Worm (Caenorhabditis elegans) whole organism, L3 larva: ENCODE data around the gene R07E4.3.

Experiments
- R02D3.7 ChIP-seq: fragments of 150-350 bp; optimal IDR thresholded peaks from 2 replicates; lab custom pipeline; 2014; ENCODE audit warnings: missing biosample characterization, missing genetic modification characterization
- ZK546.5 ChIP-seq: sonication (generic microtip); optimal IDR thresholded peaks from 2 replicates; lab custom pipeline; 2017; ENCODE audit warnings: missing biosample characterization, missing genetic modification characterization
- aly-2 ChIP-seq: fragments of 150-350 bp; optimal IDR thresholded peaks from 2 replicates; lab custom pipeline; 2014; ENCODE audit warnings: missing biosample characterization, missing genetic modification characterization
- ama-1 ChIP-seq: fragments of 150-350 bp; optimal IDR thresholded peaks from 2 replicates; lab custom pipeline; 2018
- ceh-16 ChIP-seq: sonication (generic microtip); optimal IDR thresholded peaks from 2 replicates; lab custom pipeline; 2017; ENCODE audit warnings: missing biosample characterization, missing genetic modification characterization
- ceh-28 ChIP-seq: fragments of 150-350 bp; optimal IDR thresholded peaks from 2 replicates; lab custom pipeline; 2014; ENCODE audit warnings: missing biosample characterization, missing genetic modification reagents, missing genetic modification characterization
- ceh-82 ChIP-seq: fragments of 150-350 bp; optimal IDR thresholded peaks from 2 replicates; lab custom pipeline; 2014; ENCODE audit warnings: missing biosample characterization, missing genetic modification characterization
- egl-27 ChIP-seq: sonication (generic microtip); optimal IDR thresholded peaks from 4 replicates; lab custom pipeline; 2017; ENCODE audit warnings: missing biosample characterization, missing genetic modification reagents, missing genetic modification characterization
- egl-5 ChIP-seq: fragments of 150-350 bp; optimal IDR thresholded peaks from 2 replicates; lab custom pipeline; 2017; ENCODE audit warnings: missing biosample characterization, missing genetic modification reagents, missing genetic modification characterization, inconsistent platforms
- elt-1 ChIP-seq: fragments of 150-350 bp; optimal IDR thresholded peaks from 2 replicates; lab custom pipeline; 2014; ENCODE audit warnings: missing biosample characterization, missing genetic modification characterization
- elt-2 ChIP-seq: sonication (generic microtip); optimal IDR thresholded peaks from 2 replicates; lab custom pipeline; 2016; ENCODE audit warnings: missing genetic modification reagents, mild to moderate bottlenecking, missing genetic modification characterization, missing compliant biosample characterization
- eor-1 ChIP-seq, 2 experiments: fragments of 150-350 bp; optimal IDR thresholded peaks; 2 replicates each; lab custom pipeline; 2014 to 2018; ENCODE audit warnings: missing biosample characterization in 2 of 2, missing genetic modification characterization in 2 of 2
- fkh-10 ChIP-seq: sonication (generic microtip); optimal IDR thresholded peaks from 2 replicates; lab custom pipeline; 2017; ENCODE audit warnings: missing biosample characterization, missing genetic modification reagents, missing genetic modification characterization
- fkh-2 ChIP-seq: fragments of 150-350 bp; optimal IDR thresholded peaks from 2 replicates; lab custom pipeline; 2014; ENCODE audit warnings: missing biosample characterization, missing genetic modification reagents, missing genetic modification characterization
- hmg-11 ChIP-seq: sonication (generic microtip); optimal IDR thresholded peaks from 2 replicates; lab custom pipeline; 2016; ENCODE audit warnings: missing genetic modification characterization, missing compliant biosample characterization
- lin-15B ChIP-seq: fragments of 150-350 bp; optimal IDR thresholded peaks from 2 replicates; lab custom pipeline; 2014; ENCODE audit warnings: missing biosample characterization, missing genetic modification characterization
- lin-39 ChIP-seq: fragments of 150-350 bp; optimal IDR thresholded peaks from 2 replicates; lab custom pipeline; 2018; ENCODE audit warnings: missing biosample characterization, missing genetic modification reagents, missing genetic modification characterization
- lsy-12 ChIP-seq: sonication (generic microtip); optimal IDR thresholded peaks from 2 replicates; lab custom pipeline; 2016; ENCODE audit warnings: mild to moderate bottlenecking, missing genetic modification characterization, missing compliant biosample characterization
- mdl-1 ChIP-seq: fragments of 150-350 bp; optimal IDR thresholded peaks from 2 replicates; lab custom pipeline; 2014; ENCODE audit warnings: missing biosample characterization, missing genetic modification characterization
- mml-1 ChIP-seq: fragments of 150-350 bp; sonication (generic microtip); optimal IDR thresholded peaks from 3 replicates; lab custom pipeline; 2014; ENCODE audit warnings: missing biosample characterization, missing genetic modification characterization
- nhr-11 ChIP-seq: fragments of 150-350 bp; optimal IDR thresholded peaks from 2 replicates; lab custom pipeline; 2014; ENCODE audit warnings: missing biosample characterization, missing genetic modification characterization
- nhr-12 ChIP-seq: fragments of 150-350 bp; optimal IDR thresholded peaks from 2 replicates; lab custom pipeline; 2014; ENCODE audit warnings: missing biosample characterization, missing genetic modification characterization
- nhr-28 ChIP-seq: fragments of 150-350 bp; optimal IDR thresholded peaks from 2 replicates; lab custom pipeline; 2014; ENCODE audit warnings: missing biosample characterization, missing genetic modification characterization
- nhr-43 ChIP-seq: sonication (generic microtip); optimal IDR thresholded peaks from 2 replicates; lab custom pipeline; 2016; ENCODE audit warnings: mild to moderate bottlenecking, missing genetic modification characterization, missing compliant biosample characterization; ENCODE audit not compliant: poor library complexity, severe bottlenecking
- nhr-67 ChIP-seq: fragments of 150-350 bp; optimal IDR thresholded peaks from 2 replicates; lab custom pipeline; 2014; ENCODE audit warnings: missing biosample characterization, missing genetic modification characterization
- nhr-77 ChIP-seq: fragments of 150-350 bp; optimal IDR thresholded peaks from 2 replicates; lab custom pipeline; 2014; ENCODE audit warnings: missing biosample characterization, missing genetic modification characterization
- pqm-1 ChIP-seq: fragments of 150-350 bp; optimal IDR thresholded peaks from 2 replicates; lab custom pipeline; 2017; ENCODE audit warnings: missing biosample characterization, missing genetic modification characterization, inconsistent platforms
- sea-2 ChIP-seq: fragments of 150-350 bp; sonication (generic microtip); optimal IDR thresholded peaks from 4 replicates; lab custom pipeline; 2014; ENCODE audit warnings: missing biosample characterization, missing genetic modification reagents, missing genetic modification characterization
- skn-1 ChIP-seq: fragments of 150-350 bp; optimal IDR thresholded peaks from 2 replicates; lab custom pipeline; 2014; ENCODE audit warnings: missing biosample characterization, missing genetic modification characterization
- snpc-4 ChIP-seq: fragments of 150-350 bp; optimal IDR thresholded peaks from 2 replicates; lab custom pipeline; 2014; ENCODE audit warnings: missing biosample characterization, missing genetic modification characterization
- tbx-2 ChIP-seq: sonication (generic microtip); optimal IDR thresholded peaks from 2 replicates; lab custom pipeline; 2016; ENCODE audit warnings: mild to moderate bottlenecking, missing genetic modification characterization, missing compliant biosample characterization
- unc-62 ChIP-seq: fragments of 150-350 bp; sonication (generic microtip); optimal IDR thresholded peaks from 4 replicates; lab custom pipeline; 2014; ENCODE audit warnings: missing biosample characterization, missing genetic modification reagents, missing genetic modification characterization
- zag-1 ChIP-seq: fragments of 150-350 bp; optimal IDR thresholded peaks from 2 replicates; lab custom pipeline; 2014; ENCODE audit warnings: missing biosample characterization, missing genetic modification characterization

Gene R07E4.3

DNA sequence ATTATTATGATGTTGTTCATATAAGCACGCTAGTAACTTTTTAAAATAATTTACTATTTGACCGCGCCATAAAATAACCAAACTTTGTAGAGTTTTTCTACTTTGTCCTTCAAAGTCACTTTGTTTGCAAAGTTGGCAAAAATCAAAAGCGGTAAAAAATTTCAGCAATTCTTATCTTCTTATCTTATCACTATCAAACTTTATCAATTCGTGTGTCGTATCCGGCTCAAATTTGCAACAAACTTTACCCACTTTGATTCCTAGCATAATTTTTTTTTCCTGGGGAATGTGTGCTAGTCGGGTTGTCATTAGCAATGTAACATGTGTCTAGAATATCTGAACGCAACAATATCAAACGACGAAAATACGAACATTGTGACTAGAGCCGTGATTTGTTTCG, 32.5 kb downstream of the R07E4.3 start:
- TF ChIP-seq ceh-28 (tag; lab: Kevin White, UChicago) (no peak), pqm-1 (tag; lab: Kevin White, UChicago) (peak; percentile 3), elt-2 (tag; lab: Kevin White, UChicago) (peak; percentile 69)

- no peak for TF ChIP-seq elt-2 (tag; lab: Kevin White, UChicago)
- no peak for TF ChIP-seq mdl-1 (tag; lab: Kevin White, UChicago)
- TF ChIP-seq nhr-11 (tag; lab: Kevin White, UChicago), result no peak
- TF ChIP-seq egl-27 (tag; lab: Kevin White, UChicago), result no peak
- TF ChIP-seq eor-1 (tag; optimal IDR thresholded peaks at IDR 0.05; lab: Kevin White, UChicago), result no peak
- no peak for TF ChIP-seq nhr-77 (tag; lab: Kevin White, UChicago)
- TF ChIP-seq egl-5 (tag; lab: Kevin White, UChicago), result no peak
- TF ChIP-seq nhr-67 (tag; lab: Kevin White, UChicago), result no peak
- TF ChIP-seq ZK546.5 (tag; lab: Kevin White, UChicago), result no peak
- no peak for TF ChIP-seq ceh-16 (tag; lab: Kevin White, UChicago)
- TF ChIP-seq hmg-11 (tag; lab: Kevin White, UChicago), result no peak
- no peak for TF ChIP-seq elt-1 (tag; lab: Kevin White, UChicago)
- TF ChIP-seq nhr-28, result no peak
- TF ChIP-seq skn-1 (tag; lab: Kevin White, UChicago), result no peak
- TF ChIP-seq ceh-82 (tag; lab: Kevin White, UChicago), result no peak
- no peak for TF ChIP-seq sea-2 (GFP tag; lab: Kevin White, UChicago)
- TF ChIP-seq mml-1 (tag; lab: Kevin White, UChicago), result no peak
- no peak for TF ChIP-seq lin-39
- TF ChIP-seq ama-1 (lab: Kevin White, UChicago), result no peak
- TF ChIP-seq aly-2 (tag; lab: Kevin White, UChicago), result no peak
- TF ChIP-seq, all 47 proteins: peak for 0
Observed at ce11 chrX:5987910-5988309, 34.7 kb downstream of the R07E4.3 start.

DNA sequence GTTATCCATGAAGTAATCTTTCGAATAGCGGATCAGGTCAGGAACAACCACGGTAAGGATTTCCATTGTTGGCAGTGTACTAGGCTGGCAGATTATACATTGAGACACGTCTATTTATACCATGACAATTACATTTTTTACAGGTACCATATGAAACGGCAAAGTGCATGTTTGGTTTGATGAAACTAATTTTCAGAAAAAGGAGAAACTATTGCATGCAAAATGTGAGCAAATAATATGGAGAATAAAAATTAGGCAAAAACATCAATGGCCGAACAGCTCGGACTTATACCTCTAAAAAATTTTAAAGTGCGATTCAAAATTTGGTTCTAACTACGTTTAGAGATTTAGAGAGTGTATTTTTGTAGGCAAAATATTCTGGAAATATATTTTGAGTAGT, 39.5 kb downstream of the R07E4.3 start, which contains the start of gene F22F4.5:
Gene F22F4.5, minus strand, starts transcription at position 101 of the 400 bp plus-strand sequence.
- TF ChIP-seq egl-27 (tag; lab: Kevin White, UChicago), result no peak
- no peak for TF ChIP-seq nhr-12
- no peak for TF ChIP-seq nhr-28
- TF ChIP-seq ZK546.5 (tag; lab: Kevin White, UChicago), result no peak
- TF ChIP-seq tbx-2 (tag; lab: Kevin White, UChicago), result no peak
- no peak for TF ChIP-seq nhr-43 (tag; lab: Kevin White, UChicago)
- TF ChIP-seq lsy-12 (tag; lab: Kevin White, UChicago), result no peak
- no peak for TF ChIP-seq zag-1 (tag; lab: Kevin White, UChicago)
- TF ChIP-seq eor-1 (tag; optimal IDR thresholded peaks at IDR 0.05; lab: Kevin White, UChicago), result no peak
- TF ChIP-seq ceh-16 (tag; lab: Kevin White, UChicago), result no peak
- no peak for TF ChIP-seq fkh-10 (GFP tag; lab: Kevin White, UChicago)
- TF ChIP-seq fkh-2 (tag; lab: Kevin White, UChicago), result no peak
- TF ChIP-seq unc-62 (GFP tag; lab: Kevin White, UChicago), result no peak
- no peak for TF ChIP-seq aly-2 (tag; lab: Kevin White, UChicago)
- TF ChIP-seq lin-39, result no peak
- no peak for TF ChIP-seq hmg-11 (tag; lab: Kevin White, UChicago)
- TF ChIP-seq sea-2 (GFP tag; lab: Kevin White, UChicago), result no peak
- TF ChIP-seq lin-15B (tag; lab: Kevin White, UChicago), result no peak
- TF ChIP-seq elt-2 (tag; lab: Kevin White, UChicago), result no peak

- TF ChIP-seq sea-2 (GFP tag; lab: Kevin White, UChicago) (no peak), ceh-16 (tag; lab: Kevin White, UChicago) (no peak), R02D3.7 (tag; lab: Kevin White, UChicago) (no peak), nhr-28 (no peak), snpc-4 (no peak), lin-15B (tag; lab: Kevin White, UChicago) (no peak), zag-1 (tag; lab: Kevin White, UChicago) (no peak), ZK546.5 (tag; lab: Kevin White, UChicago) (no peak), egl-5 (tag; lab: Kevin White, UChicago) (no peak), elt-1 (tag; lab: Kevin White, UChicago) (no peak), hmg-11 (tag; lab: Kevin White, UChicago) (no peak)
Observed at ce11 chrX:5994004-5994403, 40.7 kb downstream of the R07E4.3 start.
